Fruit fly (Drosophila melanogaster): Measurements from ENCODE around the gene alphaCOP.

DNA sequence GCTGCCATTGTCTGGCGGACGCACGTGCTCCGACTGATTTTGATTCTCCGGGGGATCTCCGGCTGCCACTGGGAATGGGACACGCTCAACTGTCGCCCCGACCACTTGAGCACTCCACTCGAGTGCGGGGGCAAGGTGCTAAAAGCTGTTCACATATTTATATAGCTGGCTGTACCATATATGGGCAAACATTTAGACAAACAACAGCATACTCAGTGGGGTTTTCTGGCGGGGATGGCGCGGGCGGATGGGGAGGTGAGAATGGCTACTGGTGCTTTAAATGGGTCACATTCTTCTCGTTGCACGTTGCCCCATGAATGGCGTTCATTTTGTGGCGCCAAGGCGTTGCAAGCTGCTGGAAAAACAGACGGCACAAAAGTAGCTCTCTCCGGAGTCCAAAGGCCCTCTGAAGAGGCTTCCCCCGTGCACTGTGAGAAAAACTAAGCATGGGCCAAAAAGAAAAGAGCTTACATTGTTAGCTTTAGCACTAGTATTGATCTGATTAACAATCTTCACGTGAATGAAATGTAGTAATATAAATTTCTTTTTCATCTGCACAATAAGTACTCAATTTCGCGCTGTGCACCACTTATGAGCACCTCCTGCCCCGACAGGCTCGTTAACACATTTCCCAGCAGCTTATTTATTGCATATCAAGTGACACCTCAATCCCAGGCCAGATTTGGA, 45.9 kb upstream of the alphaCOP start:
- TF ChIP-seq ttk (optimal IDR thresholded peaks at IDR 0.05) (no peak), Sin3A (optimal IDR thresholded peaks at IDR 0.05) (no peak), Myc (optimal IDR thresholded peaks at IDR 0.05) (no peak), psq (optimal IDR thresholded peaks at IDR 0.05) (no peak), h (optimal IDR thresholded peaks at IDR 0.05) (no peak), insv (optimal IDR thresholded peaks at IDR 0.05) (no peak)

Measured in Kc167 (cell line).